Fruit fly (Drosophila melanogaster): ENCODE measurements around the gene Cyp4e3.

Gene Cyp4e3

DNA sequence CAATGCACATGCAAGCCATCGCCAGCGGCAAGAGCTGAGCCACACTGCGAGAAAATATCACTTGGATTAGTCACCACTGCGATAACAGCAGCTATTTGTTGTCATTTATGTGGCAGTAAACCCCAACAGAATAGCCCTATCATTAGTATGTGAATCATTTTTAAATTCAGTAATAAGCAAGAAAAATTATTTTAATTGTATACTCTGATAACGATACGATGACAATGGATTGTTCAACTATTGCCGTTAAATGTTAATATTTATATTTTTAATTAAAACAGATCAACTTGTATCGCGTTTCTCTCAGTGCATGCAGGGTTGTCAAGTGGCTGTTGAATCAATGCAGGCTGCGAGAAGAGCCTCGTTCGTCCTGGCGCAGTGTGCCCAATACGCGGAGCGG is 12.1 kb downstream of the Cyp4e3 start (continued):
- TF ChIP-seq pita (GFP tag; optimal IDR thresholded peaks at IDR 0.05) (no peak), CG17829 (tag; optimal IDR thresholded peaks at IDR 0.05) (no peak), trh (GFP tag; optimal IDR thresholded peaks at IDR 0.05) (no peak), CG10274 (GFP tag; optimal IDR thresholded peaks at IDR 0.05) (no peak), HLH54F (GFP tag; optimal IDR thresholded peaks at IDR 0.05) (no peak), bcd (GFP tag; optimal IDR thresholded peaks at IDR 0.05) (peak; percentile 33), CG10959 (GFP tag; IDR thresholded peaks at IDR 0.05) (no peak), Sox100B (GFP tag; optimal IDR thresholded peaks at IDR 0.05) (no peak), wek (GFP tag; optimal IDR thresholded peaks at IDR 0.05) (no peak), Hmx (GFP tag; optimal IDR thresholded peaks at IDR 0.05) (no peak), Dp (GFP tag; optimal IDR thresholded peaks at IDR 0.05) (no peak), caup (GFP tag; optimal IDR thresholded peaks at IDR 0.05; ENCODE audit: severe bottlenecking) (no peak), YL-1 (GFP tag; optimal IDR thresholded peaks at IDR 0.05) (no peak), CG16779 (GFP tag; IDR thresholded peaks at IDR 0.05) (no peak), slp2 (GFP tag; optimal IDR thresholded peaks at IDR 0.05) (no peak), disco-r (GFP tag; optimal IDR thresholded peaks at IDR 0.05) (no peak), Bdp1 (GFP tag; optimal IDR thresholded peaks at IDR 0.05) (no peak), NFAT (GFP tag; IDR thresholded peaks at IDR 0.05) (no peak), CG6854 (GFP tag; optimal IDR thresholded peaks at IDR 0.05) (no peak), dimm (GFP tag; IDR thresholded peaks at IDR 0.05) (no peak), knrl (GFP tag; IDR thresholded peaks at IDR 0.05; ENCODE audit: partially characterized antibody) (no peak), lbe (GFP tag; optimal IDR thresholded peaks at IDR 0.05) (no peak), repo (GFP tag; optimal IDR thresholded peaks at IDR 0.05) (no peak), Ada2b (GFP tag; IDR thresholded peaks at IDR 0.05) (no peak), so (GFP tag; IDR thresholded peaks at IDR 0.05) (no peak), jing (GFP tag; optimal IDR thresholded peaks at IDR 0.05) (no peak), CG2712 (tag; optimal IDR thresholded peaks at IDR 0.05) (peak; percentile 18), ewg (GFP tag; optimal IDR thresholded peaks at IDR 0.05) (no peak), sna (GFP tag; IDR thresholded peaks at IDR 0.05; ENCODE audit: partially characterized antibody) (no peak), CG4617 (GFP tag; optimal IDR thresholded peaks at IDR 0.05; ENCODE audit: borderline replicate concordance) (no peak), H2.0 (GFP tag; IDR thresholded peaks at IDR 0.05) (no peak), fd96Cb (tag; optimal IDR thresholded peaks at IDR 0.05) (no peak), Sox102F (GFP tag; optimal IDR thresholded peaks at IDR 0.05) (peak; percentile 27), rib (GFP tag; IDR thresholded peaks at IDR 0.05) (no peak), Chrac-16 (GFP tag; optimal IDR thresholded peaks at IDR 0.05) (no peak), CG16815 (GFP tag; optimal IDR thresholded peaks at IDR 0.05) (no peak), exex (tag; optimal IDR thresholded peaks at IDR 0.05) (no peak), ind (GFP tag; optimal IDR thresholded peaks at IDR 0.05) (peak; percentile 13), Oli (tag; optimal IDR thresholded peaks at IDR 0.05) (peak; percentile 42), gem (tag; optimal IDR thresholded peaks at IDR 0.05) (peak; percentile 46), CG10979 (tag; optimal IDR thresholded peaks at IDR 0.05) (peak; percentile 13), Lim3 (GFP tag; IDR thresholded peaks at IDR 0.05) (no peak), sd (tag; optimal IDR thresholded peaks at IDR 0.05) (no peak), CTCF (GFP tag; optimal IDR thresholded peaks at IDR 0.05) (no peak), tll (GFP tag; optimal IDR thresholded peaks at IDR 0.05) (no peak), E2f1 (GFP tag; IDR thresholded peaks at IDR 0.05) (no peak), odd (GFP tag; optimal IDR thresholded peaks at IDR 0.05) (no peak), gfzf (GFP tag; optimal IDR thresholded peaks at IDR 0.05) (no peak), lola (GFP tag; optimal IDR thresholded peaks at IDR 0.05) (no peak), CG15011 (GFP tag; optimal IDR thresholded peaks at IDR 0.05) (no peak), ci (GFP tag; IDR thresholded peaks at IDR 0.05) (no peak), CG2129 (GFP tag; IDR thresholded peaks at IDR 0.05; ENCODE audit: partially characterized antibody) (no peak)

All from whole organism, embryonic.